Worm (Caenorhabditis elegans): ENCODE data around the gene sft-4.

ce11 chrX:5746665-5747064 is 33.9 kb downstream of the sft-4 start:
- TF ChIP-seq ref-1 (GFP tag; conservative IDR thresholded peaks at IDR 0.05), result no peak
- TF ChIP-seq med-1 (GFP tag; optimal IDR thresholded peaks at IDR 0.05; ENCODE audit: insufficient read depth), result no peak
- TF ChIP-seq klf-2 (GFP tag; conservative IDR thresholded peaks at IDR 0.05), result no peak
- no peak for TF ChIP-seq cog-1 (tag; optimal IDR thresholded peaks at IDR 0.05)
- TF ChIP-seq tab-1 (GFP tag; IDR thresholded peaks at IDR 0.05), result no peak
- no peak for TF ChIP-seq flt-1 (GFP tag; IDR thresholded peaks at IDR 0.05)
- TF ChIP-seq T22C8.4 (GFP tag; IDR thresholded peaks at IDR 0.05), result no peak
